Worm (Caenorhabditis elegans) whole organism, midembryonic: ENCODE results near the gene T05C12.11.

ENCODE experiments used
- T22C8.4 ChIP-seq: fragments of 200-800 bp; sonication (Bioruptor generic); IDR thresholded peaks from 2 replicates; pipeline ENCODE4 v1.3.6; 2022; ENCODE audit warnings: missing genetic modification characterization, missing compliant biosample characterization
- med-1 ChIP-seq: sonication (generic microtip); optimal IDR thresholded peaks from 2 replicates; lab custom pipeline; 2017; ENCODE audit warnings: missing genetic modification characterization, mild to moderate bottlenecking, missing compliant biosample characterization, antibody characterized with exemption, missing genetic modification reagents; ENCODE audit not compliant: insufficient read depth
- tab-1 ChIP-seq: fragments of 200-800 bp; sonication (Bioruptor generic); IDR thresholded peaks from 2 replicates; pipeline ENCODE4 v1.3.6; 2022; ENCODE audit warnings: missing genetic modification characterization, missing compliant biosample characterization
- ztf-29 ChIP-seq: fragments of 200-800 bp; sonication (Bioruptor generic); IDR thresholded peaks from 2 replicates; pipeline ENCODE4 v1.3.6; 2022; ENCODE audit warnings: missing genetic modification reagents, missing genetic modification characterization, missing compliant biosample characterization

- TF ChIP-seq ztf-29 (no peak), T22C8.4 (GFP tag; lab: Robert Waterston, UW) (no peak), med-1 (GFP tag; lab: Kevin White, UChicago) (no peak), tab-1 (GFP tag; lab: Robert Waterston, UW) (no peak)
Measured at ce11 chrII:8129040-8129387, 41.3 kb downstream of the T05C12.11 start.
